Fruit fly (Drosophila melanogaster) whole organism, embryonic: Measurements from ENCODE around the gene Lon.
A peak's percentile ranks its signal among the peaks of the same experiment; 100 is the strongest.

Source experiments
- Adf1 ChIP-seq: fragments of 200-800 bp; sonication (Bioruptor generic); IDR thresholded peaks from 2 replicates; pipeline ENCODE4 v1.3.6; 2022; ENCODE audit warnings: missing biosample characterization, missing genetic modification characterization
- Asciz ChIP-seq: fragments of 200-800 bp; sonication (Bioruptor generic); optimal IDR thresholded peaks from 2 replicates; lab custom pipeline; 2017; ENCODE audit warnings: missing biosample characterization, mild to moderate bottlenecking, missing genetic modification characterization, missing genetic modification reagents
- CG11695 ChIP-seq: fragments of 200-800 bp; sonication (Bioruptor generic); IDR thresholded peaks from 3 replicates; pipeline ENCODE4 v1.3.6; 2022; ENCODE audit warnings: missing biosample characterization, missing genetic modification characterization
- CG1233 ChIP-seq: fragments of 200-800 bp; sonication (Bioruptor generic); optimal IDR thresholded peaks from 4 replicates; lab custom pipeline; 2018; ENCODE audit warnings: missing biosample characterization, mild to moderate bottlenecking, missing genetic modification characterization
- CG12391 ChIP-seq: fragments of 200-800 bp; sonication (Bioruptor generic); optimal IDR thresholded peaks from 3 replicates; lab custom pipeline; 2018; ENCODE audit warnings: missing biosample characterization, mild to moderate bottlenecking, missing genetic modification characterization, moderate library complexity
- CG12659 ChIP-seq: fragments of 200-800 bp; sonication (Bioruptor generic); optimal IDR thresholded peaks from 3 replicates; lab custom pipeline; 2017; ENCODE audit warnings: mild to moderate bottlenecking, missing biosample characterization, missing genetic modification reagents, missing genetic modification characterization
- CG1603 ChIP-seq: fragments of 200-800 bp; sonication (Bioruptor generic); optimal IDR thresholded peaks from 2 replicates; lab custom pipeline; 2019; ENCODE audit warnings: missing biosample characterization, mild to moderate bottlenecking, missing genetic modification characterization, moderate library complexity
- CG16815 ChIP-seq: fragments of 200-800 bp; sonication (Bioruptor generic); optimal IDR thresholded peaks from 3 replicates; lab custom pipeline; 2017; ENCODE audit warnings: missing biosample characterization, mild to moderate bottlenecking, missing genetic modification characterization
- CG16863 ChIP-seq: fragments of 200-800 bp; sonication (Bioruptor generic); optimal IDR thresholded peaks from 3 replicates; lab custom pipeline; 2016; ENCODE audit warnings: missing biosample characterization, missing genetic modification characterization
- CG17361 ChIP-seq: fragments of 200-800 bp; sonication (Bioruptor generic); IDR thresholded peaks from 3 replicates; pipeline ENCODE4 v1.3.6; 2022; ENCODE audit warnings: missing biosample characterization, missing genetic modification characterization
- CG18262 ChIP-seq: fragments of 200-800 bp; optimal IDR thresholded peaks from 3 replicates; lab custom pipeline; 2019; ENCODE audit warnings: missing biosample characterization, mild to moderate bottlenecking, missing genetic modification characterization, moderate library complexity
- CG2712 ChIP-seq: fragments of 200-800 bp; optimal IDR thresholded peaks from 3 replicates; lab custom pipeline; 2019; ENCODE audit warnings: missing biosample characterization, mild to moderate bottlenecking, missing genetic modification characterization, moderate library complexity
- CG30020 ChIP-seq: fragments of 200-800 bp; optimal IDR thresholded peaks from 2 replicates; lab custom pipeline; 2019; ENCODE audit warnings: missing biosample characterization, mild to moderate bottlenecking, missing genetic modification characterization, moderate library complexity
- CG3726 ChIP-seq: fragments of 200-800 bp; sonication (Bioruptor generic); IDR thresholded peaks from 3 replicates; pipeline ENCODE4, ENCODE4 v1.3.6; 2022; ENCODE audit warnings: missing biosample characterization, missing genetic modification characterization
- CG6654 ChIP-seq: fragments of 200-800 bp; sonication (Bioruptor generic); optimal IDR thresholded peaks from 2 replicates; lab custom pipeline; 2017; ENCODE audit warnings: missing biosample characterization, mild to moderate bottlenecking, missing genetic modification characterization
- CG9437 ChIP-seq: fragments of 200-800 bp; sonication (Bioruptor generic); optimal IDR thresholded peaks from 2 replicates; lab custom pipeline; 2018; ENCODE audit warnings: missing biosample characterization, mild to moderate bottlenecking, missing genetic modification characterization
- CG9727 ChIP-seq: fragments of 200-800 bp; sonication (Bioruptor generic); optimal IDR thresholded peaks from 3 replicates; lab custom pipeline; 2017; ENCODE audit warnings: missing biosample characterization, mild to moderate bottlenecking, missing genetic modification characterization
- E2f1 ChIP-seq: fragments of 200-800 bp; sonication (Bioruptor generic); IDR thresholded peaks from 2 replicates; pipeline ENCODE4 v1.3.6; 2022; ENCODE audit warnings: missing biosample characterization, missing genetic modification characterization
- Eip74EF ChIP-seq, 2 experiments: fragments of 200-800 bp in 1 of 2; fragments of >200 bp in 1 of 2; sonication (Bioruptor generic) in 1 of 2; optimal IDR thresholded peaks; 2 replicates each; lab custom pipeline; 2017 to 2019; ENCODE audit warnings: missing biosample characterization in 2 of 2, missing genetic modification characterization in 2 of 2, mild to moderate bottlenecking in 1 of 2, moderate library complexity in 1 of 2
- Elba2 ChIP-seq: fragments of 200-800 bp; sonication (Bioruptor generic); optimal IDR thresholded peaks from 3 replicates; lab custom pipeline; 2016; ENCODE audit warnings: missing biosample characterization, missing genetic modification characterization
- Ets65A ChIP-seq: fragments of 200-800 bp; sonication (Bioruptor generic); peaks from one replicate; lab custom pipeline; 2016; ENCODE audit warnings: missing biosample characterization, missing genetic modification characterization
- HLH3B ChIP-seq: fragments of 200-800 bp; sonication (Bioruptor generic); IDR thresholded peaks from 2 replicates; pipeline ENCODE4 v1.3.6; 2022; ENCODE audit warnings: missing biosample characterization, missing genetic modification characterization
- Hand ChIP-seq: fragments of 200-800 bp; sonication (Bioruptor generic); optimal IDR thresholded peaks from 2 replicates; lab custom pipeline; 2017; ENCODE audit warnings: mild to moderate bottlenecking, missing biosample characterization, missing genetic modification reagents, missing genetic modification characterization
- Max ChIP-seq: fragments of 200-800 bp; sonication (Bioruptor generic); optimal IDR thresholded peaks from 2 replicates; lab custom pipeline; 2016; ENCODE audit warnings: missing biosample characterization, mild to moderate bottlenecking, missing genetic modification characterization
- NC2α ChIP-seq: fragments of 200-800 bp; sonication (Bioruptor generic); optimal IDR thresholded peaks from 2 replicates; lab custom pipeline; 2016; ENCODE audit warnings: missing biosample characterization, missing genetic modification characterization
- Oli ChIP-seq: fragments of 200-800 bp; sonication (Bioruptor generic); optimal IDR thresholded peaks from 2 replicates; lab custom pipeline; 2018; ENCODE audit warnings: missing biosample characterization, mild to moderate bottlenecking, missing genetic modification characterization, moderate library complexity
- PHDP ChIP-seq: fragments of 200-800 bp; sonication (Bioruptor generic); optimal IDR thresholded peaks from 3 replicates; lab custom pipeline; 2018; ENCODE audit warnings: missing biosample characterization, mild to moderate bottlenecking, missing genetic modification characterization, moderate library complexity
- Stat92E ChIP-seq, 3 experiments: fragments of >200 bp in 2 of 3; fragments of 200-800 bp in 1 of 3; sonication (Bioruptor generic) in 1 of 3; optimal IDR thresholded peaks; 2 replicates each; lab custom pipeline; 2017 to 2019; ENCODE audit warnings: missing biosample characterization in 3 of 3, missing genetic modification characterization in 3 of 3, mild to moderate bottlenecking in 1 of 3, moderate library complexity in 1 of 3
- bcd ChIP-seq: fragments of 200-800 bp; sonication (Bioruptor generic); optimal IDR thresholded peaks from 2 replicates; lab custom pipeline; 2017; ENCODE audit warnings: missing biosample characterization, mild to moderate bottlenecking, missing genetic modification characterization
- dm ChIP-seq: fragments of 200-800 bp; sonication (Bioruptor generic); optimal IDR thresholded peaks from 3 replicates; lab custom pipeline; 2016; ENCODE audit warnings: missing biosample characterization, missing genetic modification characterization
- ewg ChIP-seq: fragments of 200-800 bp; sonication (Bioruptor generic); optimal IDR thresholded peaks from 3 replicates; lab custom pipeline; 2017; ENCODE audit warnings: mild to moderate bottlenecking, missing biosample characterization, missing genetic modification reagents, missing genetic modification characterization
- fd96Cb ChIP-seq: fragments of 200-800 bp; sonication (Bioruptor generic); optimal IDR thresholded peaks from 2 replicates; lab custom pipeline; 2018; ENCODE audit warnings: missing biosample characterization, mild to moderate bottlenecking, missing genetic modification characterization, moderate library complexity
- fu2 ChIP-seq: fragments of 200-800 bp; sonication (Bioruptor generic); optimal IDR thresholded peaks from 2 replicates; lab custom pipeline; 2016; ENCODE audit warnings: missing biosample characterization, missing genetic modification characterization
- gcm ChIP-seq: fragments of 200-800 bp; sonication (Bioruptor generic); optimal IDR thresholded peaks from 2 replicates; lab custom pipeline; 2019; ENCODE audit warnings: missing biosample characterization, mild to moderate bottlenecking, missing genetic modification characterization, moderate library complexity
- gem ChIP-seq: fragments of 200-800 bp; sonication (Bioruptor generic); optimal IDR thresholded peaks from 2 replicates; lab custom pipeline; 2019; ENCODE audit warnings: missing biosample characterization, mild to moderate bottlenecking, missing genetic modification characterization, moderate library complexity
- h ChIP-seq: fragments of >200 bp; optimal IDR thresholded peaks from 2 replicates; lab custom pipeline; 2017
- kah ChIP-seq: fragments of 200-800 bp; sonication (Bioruptor generic); optimal IDR thresholded peaks from 2 replicates; lab custom pipeline; 2018; ENCODE audit warnings: missing biosample characterization, mild to moderate bottlenecking, missing genetic modification characterization
- kay ChIP-seq: fragments of 200-800 bp; sonication (Bioruptor generic); optimal IDR thresholded peaks from 2 replicates; lab custom pipeline; 2016; ENCODE audit warnings: missing biosample characterization, missing genetic modification characterization
- lola ChIP-seq, 3 experiments: fragments of >200 bp in 2 of 3; fragments of 200-800 bp in 1 of 3; sonication (Bioruptor generic) in 1 of 3; optimal IDR thresholded peaks; 2 replicates each; lab custom pipeline; 2017 to 2019; ENCODE audit warnings: missing biosample characterization in 3 of 3, missing genetic modification characterization in 3 of 3, mild to moderate bottlenecking in 1 of 3, moderate library complexity in 1 of 3
- pfk ChIP-seq: fragments of 200-800 bp; sonication (Bioruptor generic); optimal IDR thresholded peaks from 2 replicates; lab custom pipeline; 2018; ENCODE audit warnings: missing biosample characterization, mild to moderate bottlenecking, missing genetic modification characterization, moderate library complexity
- sc ChIP-seq, 3 experiments: fragments of >200 bp in 2 of 3; fragments of 200-800 bp in 1 of 3; sonication (Bioruptor generic) in 1 of 3; optimal IDR thresholded peaks; 2 replicates in 2 of 3; 3 replicates in 1 of 3; lab custom pipeline; 2017; ENCODE audit warnings: mild to moderate bottlenecking in 1 of 3, missing biosample characterization in 1 of 3, missing genetic modification characterization in 1 of 3, missing genetic modification reagents in 1 of 3
- sens ChIP-seq: fragments of 200-800 bp; sonication (Bioruptor generic); peaks from one replicate; lab custom pipeline; 2016; ENCODE audit warnings: missing biosample characterization, missing genetic modification characterization
- tin ChIP-seq: fragments of 200-800 bp; sonication (Bioruptor generic); optimal IDR thresholded peaks from 3 replicates; lab custom pipeline; 2016; ENCODE audit warnings: missing biosample characterization, missing genetic modification characterization
- tio ChIP-seq: fragments of 200-800 bp; sonication (Bioruptor generic); optimal IDR thresholded peaks from 2 replicates; lab custom pipeline; 2017; ENCODE audit warnings: missing biosample characterization, missing genetic modification characterization, inconsistent platforms
- trem ChIP-seq: fragments of 200-800 bp; optimal IDR thresholded peaks from 3 replicates; lab custom pipeline; 2019; ENCODE audit warnings: missing biosample characterization, mild to moderate bottlenecking, missing genetic modification characterization, moderate library complexity
- vnd ChIP-seq: fragments of 200-800 bp; sonication (Bioruptor generic); IDR thresholded peaks from 3 replicates; pipeline ENCODE4 v1.3.6; 2022; ENCODE audit warnings: missing biosample characterization, missing genetic modification characterization; ENCODE audit not compliant: partially characterized antibody
- yki ChIP-seq: fragments of >200 bp; optimal IDR thresholded peaks from 3 replicates; lab custom pipeline; 2018
- zen ChIP-seq: fragments of 200-800 bp; sonication (Bioruptor generic); optimal IDR thresholded peaks from 3 replicates; lab custom pipeline; 2018; ENCODE audit warnings: missing biosample characterization, mild to moderate bottlenecking, missing genetic modification characterization, moderate library complexity
- zf30C ChIP-seq: fragments of 200-800 bp; sonication (Bioruptor generic); optimal IDR thresholded peaks from 3 replicates; lab custom pipeline; 2018; ENCODE audit warnings: missing biosample characterization, mild to moderate bottlenecking, missing genetic modification characterization

Gene Lon

dm6 chr3L:19636821-19637460 lies 24.9 kb upstream of the Lon start (continued):
- TF ChIP-seq lola (GFP tag; optimal IDR thresholded peaks at IDR 0.05; lab: Kevin White, UChicago) (peak in 1 of 3 experiments; percentile 96), fu2 (no peak), Adf1 (GFP tag; lab: Robert Waterston, UW) (no peak), h (lab: Kevin White, UChicago) (no peak), CG1603 (peak; percentile 52), vnd (GFP tag; lab: Robert Waterston, UW) (no peak), CG17361 (peak; percentile 87; the same call in 2 of the 3 replicates), trem (tag; lab: Kevin White, UChicago) (peak; percentile 65), CG1233 (peak; percentile 43), pfk (no peak), CG12659 (GFP tag; lab: Kevin White, UChicago) (peak; percentile 19), ewg (GFP tag; lab: Kevin White, UChicago) (peak; percentile 9), CG18262 (tag; lab: Kevin White, UChicago) (peak; percentile 93), CG30020 (peak; percentile 41), CG2712 (tag; lab: Kevin White, UChicago) (peak; percentile 90), CG16815 (GFP tag; lab: Kevin White, UChicago) (peak; percentile 80), Hand (GFP tag; lab: Kevin White, UChicago) (no peak), CG12391 (tag; lab: Kevin White, UChicago) (peak; percentile 82), CG9727 (GFP tag; lab: Kevin White, UChicago) (peak; percentile 91), NC2α (GFP tag; lab: Kevin White, UChicago) (no peak), CG3726 (GFP tag; lab: Robert Waterston, UW) (no peak), tio (GFP tag; lab: Kevin White, UChicago) (peak; percentile 45), CG6654 (GFP tag; lab: Kevin White, UChicago) (no peak), Max (peak; percentile 51), kay (GFP tag; lab: Kevin White, UChicago) (peak; percentile 34), sens (GFP tag; lab: Kevin White, UChicago) (peak; percentile 89), kah (GFP tag; lab: Kevin White, UChicago) (no peak), CG11695 (GFP tag; lab: Robert Waterston, UW) (0 out of 3 replicates have a peak, but pooled peaks have one; percentile 28), zen (tag; lab: Kevin White, UChicago) (peak; percentile 89), fd96Cb (tag; lab: Kevin White, UChicago) (peak; percentile 64), Asciz (GFP tag; lab: Kevin White, UChicago) (no peak), zf30C (GFP tag; lab: Kevin White, UChicago) (peak; percentile 94), Oli (peak; percentile 55), HLH3B (GFP tag; lab: Robert Waterston, UW) (no peak), gem (tag; lab: Kevin White, UChicago) (peak; percentile 85), tin (GFP tag; lab: Kevin White, UChicago) (peak; percentile 18), yki (no peak), E2f1 (GFP tag; lab: Robert Waterston, UW) (no peak), Stat92E (GFP tag; optimal IDR thresholded peaks at IDR 0.05; lab: Kevin White, UChicago) (peak in 1 of 3 experiments; percentile 66), Elba2 (GFP tag; lab: Kevin White, UChicago) (peak; percentile 27), dm (GFP tag; lab: Kevin White, UChicago) (no peak), sc (optimal IDR thresholded peaks at IDR 0.05; lab: Kevin White, UChicago) (no peak), sc (GFP tag; optimal IDR thresholded peaks at IDR 0.05; lab: Kevin White, UChicago) (peak; percentile 51), CG9437 (peak; percentile 1), PHDP (tag; lab: Kevin White, UChicago) (peak; percentile 3), gcm (GFP tag; lab: Kevin White, UChicago) (peak; percentile 58), CG16863 (GFP tag; lab: Kevin White, UChicago) (peak; percentile 4), bcd (no peak), Ets65A (no peak), Eip74EF (GFP tag; optimal IDR thresholded peaks at IDR 0.05; lab: Kevin White, UChicago) (peak in 1 of 2 experiments; percentile 30)
